Worm (Caenorhabditis elegans): ENCODE data around the gene C29E4.11.

DNA sequence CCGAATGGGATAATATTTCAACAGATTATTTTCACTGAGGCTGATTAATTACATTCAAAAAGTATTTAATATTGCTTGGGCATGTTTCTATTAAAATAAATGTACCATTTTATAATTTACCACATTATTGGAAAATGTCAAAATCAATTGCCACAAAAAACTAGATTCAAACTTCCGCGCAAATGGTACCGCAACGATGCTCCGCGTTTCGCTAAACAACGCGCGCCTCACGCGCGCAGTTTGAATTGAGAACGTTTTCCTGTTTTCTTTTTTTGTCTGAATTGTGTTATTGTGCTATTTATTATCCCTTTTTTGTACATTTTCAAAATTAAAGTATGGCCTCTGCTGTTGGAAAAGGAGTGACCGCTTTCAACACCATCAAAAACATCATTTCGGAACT, 17.1 kb downstream of the C29E4.11 start, which contains the start of gene C29E4.12:
- TF ChIP-seq ama-1 (optimal IDR thresholded peaks at IDR 0.05), result no peak
- TF ChIP-seq F13C5.2 (tag; optimal IDR thresholded peaks at IDR 0.05), result no peak
- TF ChIP-seq hmbx-1 (tag; optimal IDR thresholded peaks at IDR 0.05), result no peak
- no peak for TF ChIP-seq flt-1 (GFP tag; IDR thresholded peaks at IDR 0.05)
- TF ChIP-seq ets-7 (tag; optimal IDR thresholded peaks at IDR 0.05), result no peak

All from whole organism, early embryonic.